Worm (Caenorhabditis elegans) whole organism, young adult: ENCODE data around the gene Y66H1A.8.

Experiments used
- F39B2.1 ChIP-seq: fragments of 200-800 bp; sonication (Bioruptor generic); IDR thresholded peaks from 2 replicates; pipeline ENCODE4 v1.3.6; 2022; ENCODE audit warnings: missing genetic modification reagents, missing genetic modification characterization, missing compliant biosample characterization
- attf-5 ChIP-seq: fragments of 200-800 bp; sonication (Bioruptor generic); optimal IDR thresholded peaks from 2 replicates; lab custom pipeline; 2018; ENCODE audit warnings: mild to moderate bottlenecking, missing genetic modification characterization, missing compliant biosample characterization
- ceh-91 ChIP-seq: fragments of 200-800 bp; sonication (Bioruptor generic); IDR thresholded peaks from 2 replicates; pipeline ENCODE4 v1.3.6; 2022; ENCODE audit warnings: missing genetic modification reagents, missing genetic modification characterization, missing compliant biosample characterization
- fkh-3 ChIP-seq: sonication (generic microtip); optimal IDR thresholded peaks from 2 replicates; lab custom pipeline; 2016; ENCODE audit warnings: mild to moderate bottlenecking, missing genetic modification characterization, missing compliant biosample characterization
- lsl-1 ChIP-seq: fragments of 200-800 bp; sonication (Bioruptor generic); optimal IDR thresholded peaks from 2 replicates; lab custom pipeline; 2018; ENCODE audit warnings: mild to moderate bottlenecking, missing genetic modification characterization, moderate library complexity, missing compliant biosample characterization
- pha-4 ChIP-seq: fragments of 150-350 bp; sonication (generic microtip); optimal IDR thresholded peaks from 2 replicates; lab custom pipeline; 2014; ENCODE audit warnings: missing biosample characterization, missing genetic modification reagents, missing genetic modification characterization
- sptf-2 ChIP-seq: fragments of 200-800 bp; sonication (Bioruptor generic); optimal IDR thresholded peaks from 2 replicates; lab custom pipeline; 2018; ENCODE audit warnings: mild to moderate bottlenecking, missing genetic modification characterization, missing compliant biosample characterization
- ztf-26 ChIP-seq: sonication (generic microtip); optimal IDR thresholded peaks from 2 replicates; lab custom pipeline; 2017; ENCODE audit warnings: missing genetic modification characterization, missing compliant biosample characterization

ce11 chrIV:460614-461079 lies 5.9 kb upstream of the Y66H1A.8 start, which contains the start of gene M04G7.2:
- TF ChIP-seq sptf-2 (GFP tag; lab: Kevin White, UChicago) (no peak), attf-5 (GFP tag; lab: Kevin White, UChicago) (no peak), ceh-91 (no peak), ztf-26 (no peak), pha-4 (tag; lab: Kevin White, UChicago) (no peak), fkh-3 (tag; lab: Kevin White, UChicago) (no peak), lsl-1 (GFP tag; lab: Kevin White, UChicago) (no peak), F39B2.1 (GFP tag; lab: Robert Waterston, UW) (no peak)
